Worm (Caenorhabditis elegans) whole organism, L1 larva: Measurements from ENCODE around the gene W03F8.4.
"Not testable (repeated sequence)": the region's sequence is repeated elsewhere in the genome, so short reads cannot be mapped to it uniquely, and the experiment has no call there.

Experiments used
- C34B4.2 ChIP-seq: sonication (generic microtip); optimal IDR thresholded peaks from 2 replicates; lab custom pipeline; 2017; ENCODE audit warnings: mild to moderate bottlenecking, missing genetic modification characterization, missing compliant biosample characterization
- F16B12.6 ChIP-seq: fragments of 150-350 bp; optimal IDR thresholded peaks from 2 replicates; lab custom pipeline; 2014; ENCODE audit warnings: missing biosample characterization, missing genetic modification characterization
- Y116A8C.19 ChIP-seq: sonication (generic microtip); optimal IDR thresholded peaks from 2 replicates; lab custom pipeline; 2016; ENCODE audit warnings: missing compliant biosample characterization, missing genetic modification characterization, borderline replicate concordance
- aha-1 ChIP-seq: fragments of 150-350 bp; optimal IDR thresholded peaks from 2 replicates; lab custom pipeline; 2014; ENCODE audit warnings: missing biosample characterization, missing genetic modification characterization
- alr-1 ChIP-seq: fragments of 200-800 bp; sonication (Bioruptor generic); optimal IDR thresholded peaks from 2 replicates; lab custom pipeline; 2018; ENCODE audit warnings: borderline replicate concordance, mild to moderate bottlenecking, missing genetic modification characterization, missing compliant biosample characterization
- ceh-63 ChIP-seq: fragments of 200-800 bp; sonication (Bioruptor generic); optimal IDR thresholded peaks from 2 replicates; lab custom pipeline; 2018; ENCODE audit warnings: mild to moderate bottlenecking, missing genetic modification characterization, missing compliant biosample characterization
- ceh-82 ChIP-seq, 3 experiments: fragments of 150-350 bp in 1 of 3; sonication (generic microtip) in 2 of 3; optimal IDR thresholded peaks; 2 replicates each; lab custom pipeline; 2014 to 2017; ENCODE audit warnings: missing biosample characterization in 3 of 3, missing genetic modification characterization in 3 of 3
- ceh-90 ChIP-seq: sonication (generic microtip); optimal IDR thresholded peaks from 2 replicates; lab custom pipeline; 2016; ENCODE audit warnings: missing genetic modification characterization, missing compliant biosample characterization
- ces-1 ChIP-seq: fragments of 150-350 bp; optimal IDR thresholded peaks from 2 replicates; lab custom pipeline; 2014; ENCODE audit warnings: missing biosample characterization, missing genetic modification reagents, missing genetic modification characterization
- egl-13 ChIP-seq: sonication (generic microtip); optimal IDR thresholded peaks from 2 replicates; lab custom pipeline; 2016; ENCODE audit warnings: missing genotype, missing genetic modification reagents, missing genetic modification characterization, missing compliant biosample characterization
- egl-27 ChIP-seq, 2 experiments: fragments of 150-350 bp in 1 of 2; sonication (generic microtip); optimal IDR thresholded peaks; 3 replicates each; lab custom pipeline; 2017 to 2018; ENCODE audit warnings: missing biosample characterization in 2 of 2, missing genetic modification characterization in 2 of 2, missing genetic modification reagents in 2 of 2
- elt-2 ChIP-seq: sonication (generic microtip); optimal IDR thresholded peaks from 2 replicates; lab custom pipeline; 2016; ENCODE audit warnings: missing genetic modification characterization, mild to moderate bottlenecking, inconsistent platforms, missing compliant biosample characterization, missing genetic modification reagents
- ets-5 ChIP-seq: fragments of 200-800 bp; sonication (Bioruptor generic); IDR thresholded peaks from 2 replicates; pipeline ENCODE4 v1.3.6; 2022; ENCODE audit warnings: missing genetic modification characterization, missing compliant biosample characterization
- hlh-4 ChIP-seq: sonication (generic microtip); optimal IDR thresholded peaks from 2 replicates; lab custom pipeline; 2016; ENCODE audit warnings: mild to moderate bottlenecking, missing genetic modification characterization, missing compliant biosample characterization
- irx-1 ChIP-seq: sonication (generic microtip); optimal IDR thresholded peaks from 2 replicates; lab custom pipeline; 2016; ENCODE audit warnings: missing genetic modification characterization, missing compliant biosample characterization
- isw-1 ChIP-seq: fragments of 200-800 bp; sonication (Bioruptor generic); IDR thresholded peaks from 2 replicates; pipeline ENCODE4 v1.3.6; 2022; ENCODE audit warnings: missing genetic modification characterization, missing compliant biosample characterization
- jun-1 ChIP-seq: fragments of 150-350 bp; optimal IDR thresholded peaks from 2 replicates; lab custom pipeline; 2014; ENCODE audit warnings: missing biosample characterization, missing genetic modification reagents, missing genetic modification characterization
- lin-13 ChIP-seq: fragments of 150-350 bp; optimal IDR thresholded peaks from 2 replicates; lab custom pipeline; 2014; ENCODE audit warnings: missing biosample characterization, missing genetic modification reagents, missing genetic modification characterization
- lin-35 ChIP-seq, 2 experiments: fragments of 150-350 bp; optimal IDR thresholded peaks; 2 replicates each; lab custom pipeline; 2014; ENCODE audit warnings: missing biosample characterization in 2 of 2, missing genetic modification characterization in 2 of 2, missing genetic modification reagents in 2 of 2
- lin-39 ChIP-seq: fragments of 150-350 bp; optimal IDR thresholded peaks from 2 replicates; lab custom pipeline; 2014; ENCODE audit warnings: missing biosample characterization, missing genetic modification reagents, missing genetic modification characterization
- lir-3 ChIP-seq: sonication (generic microtip); optimal IDR thresholded peaks from 2 replicates; lab custom pipeline; 2016; ENCODE audit warnings: mild to moderate bottlenecking, missing genetic modification characterization, moderate library complexity, missing compliant biosample characterization; ENCODE audit not compliant: poor library complexity
- mab-9 ChIP-seq: fragments of 200-800 bp; sonication (Bioruptor generic); IDR thresholded peaks from 2 replicates; pipeline ENCODE4 v1.3.6; 2022; ENCODE audit warnings: missing genetic modification reagents, missing genetic modification characterization, missing compliant biosample characterization
- mep-1 ChIP-seq: fragments of 150-350 bp; optimal IDR thresholded peaks from 2 replicates; lab custom pipeline; 2014; ENCODE audit warnings: missing biosample characterization, missing genetic modification characterization
- nhr-19 ChIP-seq: fragments of 200-800 bp; sonication (Bioruptor generic); conservative IDR thresholded peaks from 2 replicates; pipeline ENCODE4 v1.3.6; 2022; ENCODE audit warnings: missing genetic modification characterization, missing compliant biosample characterization
- nhr-76 ChIP-seq: sonication (generic microtip); optimal IDR thresholded peaks from 2 replicates; lab custom pipeline; 2017; ENCODE audit warnings: missing biosample characterization, missing genetic modification characterization
- nhr-77 ChIP-seq: fragments of 150-350 bp; optimal IDR thresholded peaks from 2 replicates; lab custom pipeline; 2014; ENCODE audit warnings: missing biosample characterization, missing genetic modification characterization
- nhr-84 ChIP-seq: sonication (generic microtip); optimal IDR thresholded peaks from 2 replicates; lab custom pipeline; 2017; ENCODE audit warnings: missing biosample characterization, missing genetic modification characterization
- nhr-85 ChIP-seq: sonication (generic microtip); peaks from one replicate; lab custom pipeline; 2016; ENCODE audit warnings: missing genetic modification characterization, inconsistent platforms, missing compliant biosample characterization
- nhr-90 ChIP-seq: sonication (generic microtip); optimal IDR thresholded peaks from 2 replicates; lab custom pipeline; 2016; ENCODE audit warnings: mild to moderate bottlenecking, missing genetic modification characterization, missing compliant biosample characterization; ENCODE audit not compliant: poor library complexity
- pqm-1 ChIP-seq: sonication (generic microtip); optimal IDR thresholded peaks from 3 replicates; lab custom pipeline; 2017; ENCODE audit warnings: missing biosample characterization, missing genetic modification characterization
- rnt-1 ChIP-seq: sonication (generic microtip); optimal IDR thresholded peaks from 2 replicates; lab custom pipeline; 2016; ENCODE audit warnings: mild to moderate bottlenecking, missing genetic modification characterization, moderate library complexity, missing compliant biosample characterization
- snu-23 ChIP-seq: sonication (generic microtip); optimal IDR thresholded peaks from 2 replicates; lab custom pipeline; 2016; ENCODE audit warnings: missing genetic modification characterization, missing compliant biosample characterization
- sup-37 ChIP-seq: fragments of 200-800 bp; sonication (Bioruptor generic); optimal IDR thresholded peaks from 2 replicates; lab custom pipeline; 2018; ENCODE audit warnings: mild to moderate bottlenecking, missing genetic modification characterization, missing compliant biosample characterization
- swsn-7 ChIP-seq: sonication (generic microtip); optimal IDR thresholded peaks from 2 replicates; lab custom pipeline; 2016; ENCODE audit warnings: missing genetic modification characterization, missing compliant biosample characterization
- tbx-2 ChIP-seq: sonication (generic microtip); optimal IDR thresholded peaks from 2 replicates; lab custom pipeline; 2016; ENCODE audit warnings: missing genetic modification characterization, missing compliant biosample characterization
- unc-130 ChIP-seq: fragments of 150-350 bp; optimal IDR thresholded peaks from 2 replicates; lab custom pipeline; 2017; ENCODE audit warnings: missing biosample characterization, missing genetic modification characterization, inconsistent platforms
- unc-30 ChIP-seq: sonication (generic microtip); optimal IDR thresholded peaks from 2 replicates; lab custom pipeline; 2017; ENCODE audit warnings: missing biosample characterization, missing genetic modification characterization
- unc-62 ChIP-seq: fragments of 150-350 bp; optimal IDR thresholded peaks from 2 replicates; lab custom pipeline; 2014; ENCODE audit warnings: missing biosample characterization, missing genetic modification reagents, missing genetic modification characterization
- unc-86 ChIP-seq: sonication (generic microtip); optimal IDR thresholded peaks from 2 replicates; lab custom pipeline; 2016; ENCODE audit warnings: missing genetic modification characterization, missing compliant biosample characterization
- unc-98 ChIP-seq: fragments of 200-800 bp; sonication (Bioruptor generic); IDR thresholded peaks from 2 replicates; pipeline ENCODE4 v1.3.6; 2022; ENCODE audit warnings: missing genetic modification characterization, missing compliant biosample characterization
- zag-1 ChIP-seq: fragments of 150-350 bp; optimal IDR thresholded peaks from 2 replicates; lab custom pipeline; 2014; ENCODE audit warnings: missing biosample characterization, missing genetic modification characterization
- zip-4 ChIP-seq: fragments of 200-800 bp; sonication (Bioruptor generic); optimal IDR thresholded peaks from 2 replicates; lab custom pipeline; 2018; ENCODE audit warnings: mild to moderate bottlenecking, missing genetic modification characterization, moderate library complexity, missing compliant biosample characterization
- ztf-4 ChIP-seq: fragments of 150-350 bp; optimal IDR thresholded peaks from 2 replicates; lab custom pipeline; 2014; ENCODE audit warnings: missing biosample characterization, missing genetic modification characterization

Gene W03F8.4

DNA sequence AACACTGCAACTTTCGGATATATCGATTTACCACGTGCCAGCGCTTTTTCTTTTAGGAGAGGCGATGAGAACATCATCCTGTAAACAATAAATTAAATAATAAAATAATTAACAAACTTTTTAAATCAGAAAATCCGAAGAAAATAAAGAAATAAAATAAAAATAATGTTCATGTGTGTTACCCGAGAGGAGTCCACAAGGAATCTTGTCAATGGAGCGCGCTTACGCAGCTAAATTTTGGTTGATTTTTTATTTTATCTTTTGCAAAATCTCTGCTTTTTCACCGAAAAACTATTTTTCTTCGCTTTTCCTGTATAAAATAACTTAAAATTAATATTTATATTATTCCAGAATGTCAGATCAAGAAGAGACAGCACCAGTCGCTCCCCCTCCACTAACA, 23.8 kb upstream of the W03F8.4 start, which contains the start of the genes C24D10.6 and C24D10.4 (continued):
- no peak for TF ChIP-seq nhr-84 (tag; lab: Kevin White, UChicago)
- TF ChIP-seq zip-4 = no peak
- no peak for TF ChIP-seq unc-62
- peak; percentile 32 for TF ChIP-seq F16B12.6 (tag; lab: Kevin White, UChicago)
- TF ChIP-seq lin-35 (GFP tag; optimal IDR thresholded peaks at IDR 0.05; lab: Kevin White, UChicago) = peak; percentile 62 to 69
- TF ChIP-seq ces-1 (GFP tag; lab: Kevin White, UChicago) = no peak
- TF ChIP-seq ztf-4 (tag; lab: Kevin White, UChicago) = no peak
- TF ChIP-seq ets-5 = no peak
- TF ChIP-seq mep-1 (tag; lab: Kevin White, UChicago) = peak; percentile 70
- TF ChIP-seq lin-13 = peak; percentile 23
- no peak for TF ChIP-seq unc-98 (GFP tag; lab: Robert Waterston, UW)
- peak; percentile 64 for TF ChIP-seq rnt-1 (tag; lab: Kevin White, UChicago)
- TF ChIP-seq irx-1 (tag; lab: Kevin White, UChicago) = peak; percentile 63
- peak; percentile 60 for TF ChIP-seq swsn-7 (tag; lab: Kevin White, UChicago)
- no peak for TF ChIP-seq hlh-4 (tag; lab: Kevin White, UChicago)
- TF ChIP-seq C34B4.2 (tag; lab: Kevin White, UChicago) = no peak
- no peak for TF ChIP-seq alr-1 (tag; lab: Kevin White, UChicago)
- no peak for TF ChIP-seq elt-2 (tag; lab: Kevin White, UChicago)
- no peak for TF ChIP-seq sup-37 (GFP tag; lab: Kevin White, UChicago)
- TF ChIP-seq nhr-19 (GFP tag; lab: Robert Waterston, UW) = peak; percentile 33
- peak; percentile 44 for TF ChIP-seq lir-3 (tag; lab: Kevin White, UChicago)
- peak; percentile 66 for TF ChIP-seq snu-23
- no peak for TF ChIP-seq jun-1
- TF ChIP-seq ceh-63 (GFP tag; lab: Kevin White, UChicago) = no peak
- no peak for TF ChIP-seq unc-130
- no peak for TF ChIP-seq egl-27 (tag; optimal IDR thresholded peaks at IDR 0.05; lab: Kevin White, UChicago)
- no peak for TF ChIP-seq Y116A8C.19
- no peak for TF ChIP-seq pqm-1 (tag; lab: Kevin White, UChicago)
- TF ChIP-seq tbx-2 (tag; lab: Kevin White, UChicago) = peak; percentile 49
- TF ChIP-seq zag-1 (tag; lab: Kevin White, UChicago) = no peak
- TF ChIP-seq nhr-85 (tag; lab: Kevin White, UChicago) = peak; percentile 64

DNA sequence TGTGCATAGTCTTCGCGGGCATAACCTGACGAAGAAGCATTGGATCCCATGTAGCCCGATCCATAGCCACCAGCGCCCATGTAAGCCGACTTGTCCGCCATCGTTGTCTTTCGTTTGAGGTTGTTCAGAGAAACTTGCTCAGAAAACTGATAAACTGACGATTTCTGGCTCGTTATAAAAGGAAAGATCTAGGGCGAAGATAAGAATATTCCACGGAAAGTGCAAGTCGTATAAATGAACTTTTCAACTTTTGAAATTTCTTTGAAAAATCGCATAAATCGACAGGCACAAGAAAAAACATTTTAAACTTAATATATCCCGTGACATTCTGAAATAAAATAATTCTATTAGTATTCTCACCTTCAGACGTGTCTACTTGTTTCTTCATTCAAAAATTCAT, 21.0 kb upstream of the W03F8.4 start, which contains the start of the genes nspd-3 and C24D10.2:
TSS of gene nspd-3 (minus strand) at position 101 of the 400 bp plus-strand sequence.
TSS of gene C24D10.2 (plus strand) at position 399 of the 400 bp plus-strand sequence.
- not testable (repeated sequence) for TF ChIP-seq egl-13, lir-3, nhr-77 (tag; lab: Kevin White, UChicago)

DNA sequence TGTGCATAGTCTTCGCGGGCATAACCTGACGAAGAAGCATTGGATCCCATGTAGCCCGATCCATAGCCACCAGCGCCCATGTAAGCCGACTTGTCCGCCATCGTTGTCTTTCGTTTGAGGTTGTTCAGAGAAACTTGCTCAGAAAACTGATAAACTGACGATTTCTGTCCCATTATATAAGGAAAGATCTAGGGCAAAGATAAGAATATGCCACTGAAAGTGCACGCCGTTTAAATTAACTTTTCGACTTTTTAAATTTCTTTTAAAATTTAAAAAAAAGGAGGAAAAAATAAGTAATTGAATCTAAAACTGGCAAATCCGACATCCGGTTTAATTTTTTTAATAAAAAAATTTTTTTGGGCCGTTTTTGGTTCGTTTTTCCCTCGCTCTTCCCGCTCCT, 18.3 kb upstream of the W03F8.4 start, which contains the start of gene nspd-6:
TSS of gene nspd-6 (minus strand) at position 101 of the 400 bp plus-strand sequence.
- not testable (repeated sequence) for TF ChIP-seq isw-1 (GFP tag; lab: Robert Waterston, UW); nhr-76; unc-86

DNA sequence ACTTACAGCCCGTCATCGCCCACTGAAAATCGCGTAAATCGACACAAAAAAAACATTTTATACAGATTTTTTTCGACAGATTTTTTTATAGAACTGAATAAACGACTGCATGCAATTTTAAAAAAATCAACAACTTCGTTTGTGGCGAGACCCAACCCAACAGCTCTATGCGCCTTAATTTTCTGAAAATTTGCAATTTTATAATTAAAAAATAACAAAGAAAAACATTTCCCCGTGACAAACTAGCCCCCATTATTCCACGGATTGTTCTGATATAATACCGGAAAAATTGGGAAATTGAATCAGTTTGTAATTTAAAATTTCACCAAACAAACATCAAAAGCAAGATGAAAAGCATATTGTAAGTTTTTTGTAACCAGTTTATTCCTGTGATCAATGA, 17.9 kb upstream of the W03F8.4 start, which contains the start of gene ptp-5.1:
TSS of gene ptp-5.1 (plus strand) at position 301 of the 400 bp plus-strand sequence.
- TF ChIP-seq nhr-90 (tag; lab: Kevin White, UChicago) (no peak), ceh-90 (no peak), unc-30 (no peak), ceh-82 (tag; optimal IDR thresholded peaks at IDR 0.05; lab: Kevin White, UChicago) (no peak), aha-1 (tag; lab: Kevin White, UChicago) (no peak), mab-9 (no peak), unc-130 (no peak), lin-39 (tag; lab: Kevin White, UChicago) (no peak)
